Worm (Caenorhabditis elegans): ENCODE results near the gene gpch-1.

- TF ChIP-seq nhr-237 (tag; optimal IDR thresholded peaks at IDR 0.05) = no peak
- TF ChIP-seq lsy-2 (tag; optimal IDR thresholded peaks at IDR 0.05) = no peak
- no peak for TF ChIP-seq elt-1 (tag; optimal IDR thresholded peaks at IDR 0.05; ENCODE audit: borderline replicate concordance, insufficient read depth)
- TF ChIP-seq unc-39 (tag; optimal IDR thresholded peaks at IDR 0.05) = no peak
- TF ChIP-seq ham-2 (GFP tag; optimal IDR thresholded peaks at IDR 0.05) = no peak
- TF ChIP-seq unc-62 (GFP tag; optimal IDR thresholded peaks at IDR 0.05) = no peak
- TF ChIP-seq blmp-1 (tag; optimal IDR thresholded peaks at IDR 0.05) = no peak
- no peak for TF ChIP-seq nhr-12 (tag; optimal IDR thresholded peaks at IDR 0.05)
- TF ChIP-seq nhr-76 (tag; optimal IDR thresholded peaks at IDR 0.05) = no peak
Observed at ce11 chrIII:4359208-4359607, 49.1 kb upstream of the gpch-1 start.
